Worm (Caenorhabditis elegans) whole organism, mixed stage, embryonic: Measurements from ENCODE around the gene trcs-1.

Source experiments
- M03D4.4 ChIP-seq: sonication (generic microtip); optimal IDR thresholded peaks from 2 replicates; lab custom pipeline; 2017; ENCODE audit warnings: mild to moderate bottlenecking, missing genetic modification characterization, missing compliant biosample characterization
- bed-3 ChIP-seq: fragments of 200-800 bp; sonication (Bioruptor generic); optimal IDR thresholded peaks from 3 replicates; lab custom pipeline; 2018; ENCODE audit warnings: mild to moderate bottlenecking, missing genetic modification characterization, moderate library complexity, missing compliant biosample characterization
- blmp-1 ChIP-seq: fragments of 150-350 bp; optimal IDR thresholded peaks from 2 replicates; lab custom pipeline; 2014; ENCODE audit warnings: missing biosample characterization, missing genetic modification characterization
- ceh-39 ChIP-seq: fragments of 150-350 bp; optimal IDR thresholded peaks from 2 replicates; lab custom pipeline; 2014; ENCODE audit warnings: missing biosample characterization, missing genetic modification characterization
- ceh-83 ChIP-seq: fragments of 200-800 bp; sonication (Bioruptor generic); optimal IDR thresholded peaks from 2 replicates; lab custom pipeline; 2018; ENCODE audit warnings: mild to moderate bottlenecking, missing genetic modification characterization, missing compliant biosample characterization
- ces-1 ChIP-seq: fragments of 150-350 bp; optimal IDR thresholded peaks from 2 replicates; lab custom pipeline; 2014; ENCODE audit warnings: missing biosample characterization, missing genetic modification reagents, missing genetic modification characterization
- cnd-1 ChIP-seq: fragments of 200-800 bp; sonication (Bioruptor generic); optimal IDR thresholded peaks from 2 replicates; lab custom pipeline; 2018; ENCODE audit warnings: mild to moderate bottlenecking, missing genetic modification characterization, missing compliant biosample characterization
- drap-1 ChIP-seq: fragments of 200-800 bp; sonication (Bioruptor generic); optimal IDR thresholded peaks from 3 replicates; lab custom pipeline; 2018; ENCODE audit warnings: mild to moderate bottlenecking, missing genetic modification characterization, missing compliant biosample characterization
- elt-1 ChIP-seq: sonication (generic microtip); optimal IDR thresholded peaks from 2 replicates; lab custom pipeline; 2017; ENCODE audit warnings: missing genetic modification characterization, mild to moderate bottlenecking, missing compliant biosample characterization, antibody characterized with exemption, moderate library complexity, borderline replicate concordance; ENCODE audit not compliant: insufficient read depth
- elt-3 ChIP-seq: fragments of 150-350 bp; optimal IDR thresholded peaks from 2 replicates; lab custom pipeline; 2014; ENCODE audit warnings: missing biosample characterization, missing genetic modification characterization
- flh-1 ChIP-seq: fragments of 200-800 bp; sonication (Bioruptor generic); optimal IDR thresholded peaks from 2 replicates; lab custom pipeline; 2018; ENCODE audit warnings: mild to moderate bottlenecking, missing genetic modification characterization, moderate library complexity, missing compliant biosample characterization
- ham-2 ChIP-seq: fragments of 200-800 bp; sonication (Bioruptor generic); optimal IDR thresholded peaks from 2 replicates; lab custom pipeline; 2018; ENCODE audit warnings: mild to moderate bottlenecking, missing genetic modification characterization, missing compliant biosample characterization
- hlh-1 ChIP-seq: fragments of 150-350 bp; optimal IDR thresholded peaks from 2 replicates; lab custom pipeline; 2014; ENCODE audit warnings: missing biosample characterization, missing genetic modification reagents, missing genetic modification characterization
- lin-13 ChIP-seq: fragments of 150-350 bp; optimal IDR thresholded peaks from 2 replicates; lab custom pipeline; 2014; ENCODE audit warnings: missing biosample characterization, missing genetic modification characterization
- lin-32 ChIP-seq: fragments of 200-800 bp; sonication (Bioruptor generic); optimal IDR thresholded peaks from 2 replicates; lab custom pipeline; 2018; ENCODE audit warnings: mild to moderate bottlenecking, missing genetic modification characterization, missing compliant biosample characterization
- lsy-2 ChIP-seq: fragments of 150-350 bp; optimal IDR thresholded peaks from 2 replicates; lab custom pipeline; 2014; ENCODE audit warnings: missing biosample characterization, missing genetic modification characterization
- mab-5 ChIP-seq: fragments of 150-350 bp; optimal IDR thresholded peaks from 2 replicates; lab custom pipeline; 2014; ENCODE audit warnings: missing biosample characterization, missing genetic modification characterization
- mep-1 ChIP-seq: fragments of 150-350 bp; optimal IDR thresholded peaks from 2 replicates; lab custom pipeline; 2017; ENCODE audit warnings: missing biosample characterization, missing genetic modification reagents, missing genetic modification characterization, inconsistent platforms
- mls-2 ChIP-seq: sonication (generic microtip); optimal IDR thresholded peaks from 2 replicates; lab custom pipeline; 2016; ENCODE audit warnings: mild to moderate bottlenecking, missing genetic modification characterization, moderate library complexity, missing compliant biosample characterization
- nhr-12 ChIP-seq: fragments of 150-350 bp; optimal IDR thresholded peaks from 2 replicates; lab custom pipeline; 2014; ENCODE audit warnings: missing biosample characterization, missing genetic modification characterization
- nhr-237 ChIP-seq: fragments of 150-350 bp; optimal IDR thresholded peaks from 2 replicates; lab custom pipeline; 2014; ENCODE audit warnings: missing biosample characterization, missing genetic modification characterization
- nhr-28 ChIP-seq: fragments of 150-350 bp; optimal IDR thresholded peaks from 2 replicates; lab custom pipeline; 2014; ENCODE audit warnings: missing biosample characterization, missing genetic modification characterization
- nhr-76 ChIP-seq: sonication (generic microtip); optimal IDR thresholded peaks from 2 replicates; lab custom pipeline; 2017; ENCODE audit warnings: missing biosample characterization, missing genetic modification characterization
- pha-4 ChIP-seq: fragments of 150-350 bp; optimal IDR thresholded peaks from 2 replicates; lab custom pipeline; 2018; ENCODE audit warnings: missing biosample characterization, missing genetic modification reagents, missing genetic modification characterization
- sem-2 ChIP-seq: fragments of 200-800 bp; sonication (Bioruptor generic); optimal IDR thresholded peaks from 2 replicates; lab custom pipeline; 2018; ENCODE audit warnings: mild to moderate bottlenecking, missing genetic modification characterization, missing compliant biosample characterization
- snpc-4 ChIP-seq: fragments of 150-350 bp; optimal IDR thresholded peaks from 2 replicates; lab custom pipeline; 2014; ENCODE audit warnings: missing biosample characterization, missing genetic modification characterization
- sptf-1 ChIP-seq: sonication (generic microtip); optimal IDR thresholded peaks from 2 replicates; lab custom pipeline; 2017; ENCODE audit warnings: mild to moderate bottlenecking, missing genetic modification characterization, moderate library complexity, missing compliant biosample characterization
- tbx-8 ChIP-seq: fragments of 200-800 bp; sonication (Bioruptor generic); optimal IDR thresholded peaks from 2 replicates; lab custom pipeline; 2018; ENCODE audit warnings: mild to moderate bottlenecking, missing genetic modification characterization, moderate library complexity, missing compliant biosample characterization
- unc-39 ChIP-seq: fragments of 150-350 bp; optimal IDR thresholded peaks from 2 replicates; lab custom pipeline; 2014; ENCODE audit warnings: missing biosample characterization, missing genetic modification characterization
- unc-62 ChIP-seq: fragments of 150-350 bp; optimal IDR thresholded peaks from 2 replicates; lab custom pipeline; 2014; ENCODE audit warnings: missing biosample characterization, missing genetic modification reagents, missing genetic modification characterization
- zip-8 ChIP-seq: fragments of 150-350 bp; optimal IDR thresholded peaks from 2 replicates; lab custom pipeline; 2014; ENCODE audit warnings: missing biosample characterization, missing genetic modification characterization
- ztf-11 ChIP-seq: fragments of 150-350 bp; optimal IDR thresholded peaks from 2 replicates; lab custom pipeline; 2014; ENCODE audit warnings: missing biosample characterization, missing genetic modification characterization

trcs-1 gene

ce11 chrIV:9631579-9631978 lies 42.9 kb upstream of the trcs-1 start:
- TF ChIP-seq ham-2 (GFP tag; lab: Kevin White, UChicago) (no peak), mab-5 (no peak), hlh-1 (no peak), zip-8 (tag; lab: Kevin White, UChicago) (no peak), ces-1 (GFP tag; lab: Kevin White, UChicago) (no peak), ceh-39 (no peak), unc-62 (GFP tag; lab: Kevin White, UChicago) (no peak), elt-3 (tag; lab: Kevin White, UChicago) (no peak), tbx-8 (GFP tag; lab: Kevin White, UChicago) (no peak), mep-1 (no peak), nhr-76 (no peak), ceh-83 (no peak), lin-32 (GFP tag; lab: Kevin White, UChicago) (no peak), mls-2 (tag; lab: Kevin White, UChicago) (no peak), ztf-11 (no peak), unc-39 (tag; lab: Kevin White, UChicago) (no peak), nhr-12 (no peak)
- TF ChIP-seq, all 35 proteins: peak for 0

- TF ChIP-seq elt-1: no peak
- TF ChIP-seq sptf-1 (tag; lab: Kevin White, UChicago): no peak
- TF ChIP-seq hlh-1: no peak
- no peak for TF ChIP-seq pha-4 (tag; lab: Kevin White, UChicago)
- no peak for TF ChIP-seq cnd-1
- TF ChIP-seq elt-3 (tag; lab: Kevin White, UChicago): no peak
- no peak for TF ChIP-seq mep-1
- TF ChIP-seq nhr-28 (tag; lab: Kevin White, UChicago): no peak
- TF ChIP-seq sem-2 (GFP tag; lab: Kevin White, UChicago): no peak
These were observed 38.4 kb upstream of the trcs-1 start for ce11 chrIV:9627033-9627432.

ce11 chrIV:9625829-9626228 lies 37.2 kb upstream of the trcs-1 start:
- TF ChIP-seq nhr-76: no peak
- no peak for TF ChIP-seq M03D4.4 (tag; lab: Kevin White, UChicago)
- no peak for TF ChIP-seq sptf-1 (tag; lab: Kevin White, UChicago)
- no peak for TF ChIP-seq lsy-2 (tag; lab: Kevin White, UChicago)
- no peak for TF ChIP-seq ceh-83
- no peak for TF ChIP-seq unc-39 (tag; lab: Kevin White, UChicago)
- no peak for TF ChIP-seq elt-1
- TF ChIP-seq drap-1 (GFP tag; lab: Kevin White, UChicago): no peak
- TF ChIP-seq blmp-1 (tag; lab: Kevin White, UChicago): no peak
- TF ChIP-seq, all 35 proteins: peak for 0

- no peak for TF ChIP-seq mls-2 (tag; lab: Kevin White, UChicago)
These were observed 36.3 kb upstream of the trcs-1 start, which contains the start of gene W09C2.10 for ce11 chrIV:9624977-9625376. Gene W09C2.10, minus strand, starts transcription at chrIV:9625077.

- TF ChIP-seq M03D4.4 (tag; lab: Kevin White, UChicago) (no peak), nhr-76 (no peak), sptf-1 (tag; lab: Kevin White, UChicago) (no peak), snpc-4 (tag; lab: Kevin White, UChicago) (no peak), nhr-12 (no peak), blmp-1 (tag; lab: Kevin White, UChicago) (no peak), flh-1 (GFP tag; lab: Kevin White, UChicago) (no peak), zip-8 (tag; lab: Kevin White, UChicago) (no peak), nhr-28 (tag; lab: Kevin White, UChicago) (no peak)
These were observed 35.6 kb upstream of the trcs-1 start, which contains the start of gene W09C2.8 for ce11 chrIV:9624275-9624674. Gene W09C2.8, minus strand, starts transcription at chrIV:9624375.

- TF ChIP-seq flh-1 (GFP tag; lab: Kevin White, UChicago): no peak
- TF ChIP-seq elt-1: no peak
- no peak for TF ChIP-seq nhr-237 (tag; lab: Kevin White, UChicago)
- no peak for TF ChIP-seq unc-62 (GFP tag; lab: Kevin White, UChicago)
- no peak for TF ChIP-seq lin-13 (tag; lab: Kevin White, UChicago)
- no peak for TF ChIP-seq sem-2 (GFP tag; lab: Kevin White, UChicago)
- TF ChIP-seq ham-2 (GFP tag; lab: Kevin White, UChicago): no peak
- TF ChIP-seq mep-1: no peak
- TF ChIP-seq M03D4.4 (tag; lab: Kevin White, UChicago): no peak
- no peak for TF ChIP-seq lsy-2 (tag; lab: Kevin White, UChicago)
- TF ChIP-seq nhr-28 (tag; lab: Kevin White, UChicago): no peak
- no peak for TF ChIP-seq blmp-1 (tag; lab: Kevin White, UChicago)
- TF ChIP-seq unc-39 (tag; lab: Kevin White, UChicago): no peak
- TF ChIP-seq ceh-83: no peak
- no peak for TF ChIP-seq bed-3 (GFP tag; lab: Kevin White, UChicago)
- TF ChIP-seq drap-1 (GFP tag; lab: Kevin White, UChicago): no peak
- TF ChIP-seq, all 35 proteins: peak for 0
These were observed 34.6 kb upstream of the trcs-1 start, which contains the start of gene W09C2.9 for ce11 chrIV:9623269-9623668. Gene W09C2.9, minus strand, starts transcription at chrIV:9623369.
